Worm (Caenorhabditis elegans) whole organism, young adult: Measurements from ENCODE around the gene F41H10.5.
A peak's percentile ranks its signal among the peaks of the same experiment; 100 is the strongest.

ENCODE experiments used
- B0336.3 ChIP-seq: fragments of 200-800 bp; sonication (Bioruptor generic); IDR thresholded peaks from 2 replicates; pipeline ENCODE4 v1.3.6; 2022; ENCODE audit warnings: missing genetic modification characterization, missing compliant biosample characterization
- C17E4.6 ChIP-seq: fragments of 200-800 bp; sonication (Bioruptor generic); IDR thresholded peaks from 2 replicates; pipeline ENCODE4 v1.3.6; 2022; ENCODE audit warnings: missing genetic modification reagents, missing genetic modification characterization, missing compliant biosample characterization
- F10E7.11 ChIP-seq: sonication (generic microtip); optimal IDR thresholded peaks from 2 replicates; lab custom pipeline; 2017; ENCODE audit warnings: mild to moderate bottlenecking, missing genetic modification characterization, moderate library complexity, missing compliant biosample characterization
- F23B12.7 ChIP-seq: sonication (generic microtip); optimal IDR thresholded peaks from 2 replicates; lab custom pipeline; 2017; ENCODE audit warnings: missing genetic modification characterization, mild to moderate bottlenecking, missing compliant biosample characterization, antibody characterized with exemption, moderate library complexity; ENCODE audit not compliant: insufficient read depth
- F33H1.4 ChIP-seq: fragments of 200-800 bp; sonication (Bioruptor generic); IDR thresholded peaks from 2 replicates; pipeline ENCODE4 v1.3.6; 2022; ENCODE audit warnings: missing genetic modification reagents, missing genetic modification characterization, missing compliant biosample characterization
- F52B5.7 ChIP-seq: sonication (generic microtip); optimal IDR thresholded peaks from 2 replicates; lab custom pipeline; 2016; ENCODE audit warnings: mild to moderate bottlenecking, missing genetic modification characterization, missing compliant biosample characterization
- K11D2.4 ChIP-seq: fragments of 200-800 bp; sonication (Bioruptor generic); IDR thresholded peaks from 2 replicates; pipeline ENCODE4 v1.3.6; 2022; ENCODE audit warnings: missing genetic modification reagents, missing genetic modification characterization, missing compliant biosample characterization
- Y53F4B.3 ChIP-seq: fragments of 200-800 bp; sonication (Bioruptor generic); IDR thresholded peaks from 2 replicates; pipeline ENCODE4 v1.3.6; 2022; ENCODE audit warnings: missing genetic modification reagents, missing genetic modification characterization, missing compliant biosample characterization
- Y53G8AR.9 ChIP-seq: fragments of 200-800 bp; sonication (Bioruptor generic); conservative IDR thresholded peaks from 2 replicates; pipeline ENCODE4 v1.3.6; 2022; ENCODE audit warnings: missing genetic modification reagents, missing genetic modification characterization, missing compliant biosample characterization
- ama-1 ChIP-seq, 3 experiments: fragments of 150-350 bp in 1 of 3; sonication (generic microtip) in 2 of 3; optimal IDR thresholded peaks; 2 replicates each; lab custom pipeline; 2014 to 2018; ENCODE audit warnings: missing biosample characterization in 2 of 3, missing genetic modification characterization in 2 of 3, missing genetic modification reagents in 2 of 3
- atf-7 ChIP-seq: sonication (generic microtip); optimal IDR thresholded peaks from 2 replicates; lab custom pipeline; 2017; ENCODE audit warnings: mild to moderate bottlenecking, missing genetic modification characterization, missing compliant biosample characterization
- cebp-1 ChIP-seq, 2 experiments: fragments of 200-800 bp in 1 of 2; sonication (Bioruptor generic) in 1 of 2; sonication (generic microtip) in 1 of 2; IDR thresholded peaks in 1 of 2; optimal IDR thresholded peaks in 1 of 2; 2 replicates each; pipeline versions ENCODE4 v1.3.6 to Lab custom; 2017 to 2022; ENCODE audit warnings: missing compliant biosample characterization in 2 of 2, missing genetic modification characterization in 2 of 2, mild to moderate bottlenecking in 1 of 2, missing genetic modification reagents in 1 of 2, moderate library complexity in 1 of 2
- ceh-27 ChIP-seq: fragments of 200-800 bp; sonication (Bioruptor generic); optimal IDR thresholded peaks from 2 replicates; lab custom pipeline; 2018; ENCODE audit warnings: mild to moderate bottlenecking, missing genetic modification characterization, moderate library complexity, missing compliant biosample characterization
- ceh-58 ChIP-seq: fragments of 200-800 bp; sonication (Bioruptor generic); IDR thresholded peaks from 2 replicates; pipeline ENCODE4 v1.3.6; 2022; ENCODE audit warnings: missing genetic modification characterization, missing compliant biosample characterization
- ceh-91 ChIP-seq: fragments of 200-800 bp; sonication (Bioruptor generic); IDR thresholded peaks from 2 replicates; pipeline ENCODE4 v1.3.6; 2022; ENCODE audit warnings: missing genetic modification reagents, missing genetic modification characterization, missing compliant biosample characterization
- chd-7 ChIP-seq: sonication (generic microtip); optimal IDR thresholded peaks from 2 replicates; lab custom pipeline; 2016; ENCODE audit warnings: mild to moderate bottlenecking, missing genetic modification characterization, moderate library complexity, missing compliant biosample characterization
- efl-1 ChIP-seq: fragments of 150-350 bp; optimal IDR thresholded peaks from 2 replicates; lab custom pipeline; 2014; ENCODE audit warnings: missing biosample characterization, missing genetic modification reagents, missing genetic modification characterization
- egl-18 ChIP-seq: fragments of 200-800 bp; sonication (Bioruptor generic); IDR thresholded peaks from 2 replicates; pipeline ENCODE4 v1.3.6; 2022; ENCODE audit warnings: missing genetic modification reagents, missing genetic modification characterization, missing compliant biosample characterization
- egrh-3 ChIP-seq: fragments of 200-800 bp; sonication (Bioruptor generic); IDR thresholded peaks from 2 replicates; pipeline ENCODE4 v1.3.6; 2022; ENCODE audit warnings: missing genetic modification reagents, missing genetic modification characterization, missing compliant biosample characterization
- ekl-4 ChIP-seq: fragments of 200-800 bp; sonication (Bioruptor generic); IDR thresholded peaks from 2 replicates; pipeline ENCODE4 v1.3.6; 2022; ENCODE audit warnings: missing genetic modification reagents, missing genetic modification characterization, missing compliant biosample characterization
- him-1 ChIP-seq: sonication (generic microtip); optimal IDR thresholded peaks from 2 replicates; lab custom pipeline; 2016; ENCODE audit warnings: missing genotype, missing genetic modification reagents, missing genetic modification characterization, missing compliant biosample characterization
- hrde-1 ChIP-seq: sonication (generic microtip); optimal IDR thresholded peaks from 2 replicates; lab custom pipeline; 2016; ENCODE audit warnings: missing genetic modification characterization, mild to moderate bottlenecking, missing compliant biosample characterization, moderate library complexity, missing genotype, missing genetic modification reagents, borderline replicate concordance
- hsf-1 ChIP-seq: fragments of 200-800 bp; sonication (Bioruptor generic); IDR thresholded peaks from 2 replicates; pipeline ENCODE4 v1.3.6; 2022; ENCODE audit warnings: missing genetic modification reagents, missing genetic modification characterization, missing compliant biosample characterization
- lag-1 ChIP-seq: fragments of 200-800 bp; sonication (Bioruptor generic); IDR thresholded peaks from 2 replicates; pipeline ENCODE4 v1.3.6; 2022; ENCODE audit warnings: missing genetic modification reagents, missing genetic modification characterization, missing compliant biosample characterization
- let-607 ChIP-seq, 2 experiments: fragments of 200-800 bp in 1 of 2; sonication (Bioruptor generic) in 1 of 2; sonication (generic microtip) in 1 of 2; optimal IDR thresholded peaks; 2 replicates each; lab custom pipeline; 2016 to 2018; ENCODE audit warnings: mild to moderate bottlenecking in 2 of 2, missing compliant biosample characterization in 2 of 2, missing genetic modification characterization in 2 of 2, moderate library complexity in 2 of 2, missing genotype in 1 of 2
- lin-54 ChIP-seq: fragments of 200-800 bp; sonication (Bioruptor generic); optimal IDR thresholded peaks from 2 replicates; lab custom pipeline; 2018; ENCODE audit warnings: mild to moderate bottlenecking, missing genetic modification characterization, missing compliant biosample characterization
- madf-3 ChIP-seq: fragments of 200-800 bp; sonication (Bioruptor generic); IDR thresholded peaks from 2 replicates; pipeline ENCODE4 v1.3.6; 2022; ENCODE audit warnings: missing genetic modification reagents, missing genetic modification characterization, missing compliant biosample characterization
- madf-8 ChIP-seq: fragments of 200-800 bp; sonication (Bioruptor generic); conservative IDR thresholded peaks from 2 replicates; pipeline ENCODE4 v1.3.6; 2022; ENCODE audit warnings: missing genetic modification reagents, missing genetic modification characterization, missing compliant biosample characterization
- mcd-1 ChIP-seq: fragments of 200-800 bp; sonication (Bioruptor generic); IDR thresholded peaks from 2 replicates; pipeline ENCODE4 v1.3.6; 2022; ENCODE audit warnings: missing genetic modification reagents, missing genetic modification characterization, missing compliant biosample characterization
- mel-28 ChIP-seq: sonication (generic microtip); optimal IDR thresholded peaks from 2 replicates; lab custom pipeline; 2016; ENCODE audit warnings: borderline replicate concordance, mild to moderate bottlenecking, missing genetic modification characterization, missing compliant biosample characterization
- mxl-1 ChIP-seq: sonication (generic microtip); optimal IDR thresholded peaks from 2 replicates; lab custom pipeline; 2016; ENCODE audit warnings: missing genetic modification characterization, missing compliant biosample characterization
- nfya-1 ChIP-seq: sonication (generic microtip); optimal IDR thresholded peaks from 2 replicates; lab custom pipeline; 2017; ENCODE audit warnings: antibody characterized with exemption, missing compliant biosample characterization, missing genetic modification characterization, borderline replicate concordance; ENCODE audit not compliant: insufficient read depth
- nfya-2 ChIP-seq: fragments of 200-800 bp; sonication (Bioruptor generic); IDR thresholded peaks from 2 replicates; pipeline ENCODE4 v1.3.6; 2022; ENCODE audit warnings: missing genetic modification reagents, missing genetic modification characterization, missing compliant biosample characterization
- nfyb-1 ChIP-seq: fragments of 200-800 bp; sonication (Bioruptor generic); IDR thresholded peaks from 2 replicates; pipeline ENCODE4 v1.3.6; 2022; ENCODE audit warnings: missing genetic modification reagents, missing genetic modification characterization, missing compliant biosample characterization
- nhr-80 ChIP-seq: sonication (generic microtip); optimal IDR thresholded peaks from 2 replicates; lab custom pipeline; 2016; ENCODE audit warnings: missing genetic modification characterization, missing compliant biosample characterization
- rec-8 ChIP-seq, 2 experiments: sonication (generic microtip); optimal IDR thresholded peaks; 2 replicates each; lab custom pipeline; 2016; ENCODE audit warnings: mild to moderate bottlenecking in 2 of 2, missing genetic modification characterization in 2 of 2, missing genetic modification reagents in 2 of 2, missing genotype in 2 of 2, missing biosample characterization in 1 of 2, missing compliant biosample characterization in 1 of 2, moderate library complexity in 1 of 2
- repo-1 ChIP-seq: sonication (generic microtip); optimal IDR thresholded peaks from 2 replicates; lab custom pipeline; 2017; ENCODE audit warnings: mild to moderate bottlenecking, missing genetic modification characterization, missing compliant biosample characterization
- sdz-38 ChIP-seq: sonication (generic microtip); optimal IDR thresholded peaks from 2 replicates; lab custom pipeline; 2016; ENCODE audit warnings: missing genotype, missing genetic modification characterization, missing compliant biosample characterization
- sea-2 ChIP-seq: fragments of 200-800 bp; sonication (Bioruptor generic); IDR thresholded peaks from 2 replicates; pipeline ENCODE4 v1.3.6; 2022; ENCODE audit warnings: missing genetic modification characterization, missing compliant biosample characterization
- snpc-1.3 ChIP-seq: sonication (generic microtip); optimal IDR thresholded peaks from 2 replicates; lab custom pipeline; 2017; ENCODE audit warnings: missing genetic modification characterization, mild to moderate bottlenecking, missing compliant biosample characterization, antibody characterized with exemption, moderate library complexity, missing genotype, missing genetic modification reagents; ENCODE audit not compliant: insufficient read depth
- snpc-3.4 ChIP-seq: sonication (generic microtip); optimal IDR thresholded peaks from 2 replicates; lab custom pipeline; 2017; ENCODE audit warnings: missing genetic modification characterization, mild to moderate bottlenecking, missing compliant biosample characterization, antibody characterized with exemption, moderate library complexity, missing genotype, missing genetic modification reagents
- tlf-1 ChIP-seq: fragments of 200-800 bp; sonication (Bioruptor generic); optimal IDR thresholded peaks from 2 replicates; lab custom pipeline; 2018; ENCODE audit warnings: mild to moderate bottlenecking, missing genetic modification characterization, missing compliant biosample characterization
- ztf-3 ChIP-seq: fragments of 200-800 bp; sonication (Bioruptor generic); optimal IDR thresholded peaks from 2 replicates; lab custom pipeline; 2018; ENCODE audit warnings: mild to moderate bottlenecking, missing genetic modification characterization, missing compliant biosample characterization
- ztf-6 ChIP-seq: fragments of 200-800 bp; sonication (Bioruptor generic); IDR thresholded peaks from 2 replicates; pipeline ENCODE4 v1.3.6; 2022; ENCODE audit warnings: missing genetic modification reagents, missing genetic modification characterization, missing compliant biosample characterization

Gene F41H10.5

DNA sequence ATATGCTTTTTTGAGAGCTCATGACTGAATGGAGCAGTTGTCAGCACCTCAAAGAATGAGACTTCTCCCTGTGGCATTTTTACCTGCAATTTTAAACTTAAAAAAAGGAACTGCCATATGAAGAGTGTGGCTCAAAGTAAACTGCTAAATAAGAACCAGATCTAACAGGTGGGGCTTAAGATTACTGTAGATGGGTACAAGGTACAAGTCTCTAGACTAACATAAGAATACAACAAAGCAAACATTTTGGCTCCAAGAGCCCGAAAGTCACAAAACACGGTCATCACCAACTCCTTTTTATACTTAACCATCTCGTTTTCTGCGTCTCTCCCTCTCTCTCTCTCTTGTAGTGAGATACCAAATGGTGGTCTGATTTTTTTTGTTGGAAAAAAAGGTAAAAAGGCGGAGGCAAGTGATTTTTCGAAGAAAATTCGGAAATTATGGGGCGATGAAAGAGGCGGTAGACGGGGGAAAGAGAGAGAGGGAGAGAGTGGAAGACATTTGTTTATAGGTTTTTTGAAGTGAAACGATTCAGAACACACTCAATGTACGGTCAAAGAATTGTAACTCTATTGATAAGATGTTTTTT is 27.9 kb downstream of the F41H10.5 start, which contains the start of gene elo-6 (continued):
- TF ChIP-seq ceh-58 (GFP tag; lab: Robert Waterston, UW) (no peak), snpc-1.3 (no peak)
- TF ChIP-seq, all 124 proteins: peak for 8

DNA sequence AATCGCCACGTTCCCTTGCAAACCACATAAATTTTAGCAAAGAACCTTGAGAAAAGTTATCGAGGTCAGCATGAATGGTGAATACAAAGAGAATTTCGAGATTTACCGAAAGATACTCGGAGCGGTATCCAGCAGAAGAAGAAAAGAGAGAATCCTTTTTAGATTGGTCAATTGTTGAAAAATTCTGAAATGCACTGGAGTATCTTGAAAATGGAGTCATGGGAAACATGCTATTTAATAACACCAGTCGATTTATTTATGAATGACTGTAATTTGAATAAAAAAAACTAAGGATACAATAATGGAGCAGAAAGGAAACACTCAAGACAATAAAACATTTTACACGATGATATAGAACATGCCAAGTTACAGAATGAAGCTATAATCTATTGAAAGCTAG is 29.2 kb downstream of the F41H10.5 start:
- TF ChIP-seq C17E4.6 (no peak), Y53F4B.3 (GFP tag; lab: Robert Waterston, UW) (no peak), egrh-3 (GFP tag; lab: Robert Waterston, UW) (no peak), him-1 (tag; lab: Kevin White, UChicago) (no peak), hrde-1 (tag; lab: Kevin White, UChicago) (peak; percentile 67), nfya-1 (no peak), snpc-1.3 (peak; percentile 71), lin-54 (GFP tag; lab: Kevin White, UChicago) (peak; percentile 57), ceh-58 (GFP tag; lab: Robert Waterston, UW) (0 out of 2 replicates have a peak, but pooled peaks have one; percentile 51), F23B12.7 (tag; lab: Kevin White, UChicago) (no peak), F52B5.7 (tag; lab: Kevin White, UChicago) (no peak), K11D2.4 (no peak), rec-8 (tag; optimal IDR thresholded peaks at IDR 0.05; lab: Kevin White, UChicago) (no peak), egl-18 (no peak), let-607 (tag; optimal IDR thresholded peaks at IDR 0.05; lab: Kevin White, UChicago) (no peak), tlf-1 (GFP tag; lab: Kevin White, UChicago) (peak; percentile 24), sea-2 (GFP tag; lab: Robert Waterston, UW) (no peak), F33H1.4 (GFP tag; lab: Robert Waterston, UW) (peak; percentile 39), atf-7 (tag; lab: Kevin White, UChicago) (no peak), nfyb-1 (GFP tag; lab: Robert Waterston, UW) (no peak), ceh-27 (no peak), lag-1 (GFP tag; lab: Robert Waterston, UW) (no peak), repo-1 (tag; lab: Kevin White, UChicago) (no peak), B0336.3 (GFP tag; lab: Robert Waterston, UW) (peak; percentile 82), ztf-3 (no peak), ama-1 (optimal IDR thresholded peaks at IDR 0.05; lab: Kevin White, UChicago) (no peak), ama-1 (GFP tag; optimal IDR thresholded peaks at IDR 0.05; lab: Kevin White, UChicago) (peak in 1 of 2 experiments; percentile 92), nhr-80 (tag; lab: Kevin White, UChicago) (no peak), hsf-1 (peak; percentile 73), madf-3 (no peak; the same call in 1 of the 2 replicates), mel-28 (no peak), ceh-91 (GFP tag; lab: Robert Waterston, UW) (no peak), mxl-1 (tag; lab: Kevin White, UChicago) (no peak), cebp-1 (GFP tag; IDR thresholded peaks at IDR 0.05; lab: Robert Waterston, UW) (no peak), cebp-1 (tag; optimal IDR thresholded peaks at IDR 0.05; lab: Kevin White, UChicago) (no peak), Y53G8AR.9 (peak; percentile 73), sdz-38 (no peak), ztf-6 (no peak), snpc-3.4 (peak; percentile 28), chd-7 (peak; percentile 15), F10E7.11 (tag; lab: Kevin White, UChicago) (no peak), mcd-1 (GFP tag; lab: Robert Waterston, UW) (peak; percentile 45; the same call in 1 of the 2 replicates), nfya-2 (no peak), efl-1 (no peak), ekl-4 (GFP tag; lab: Robert Waterston, UW) (peak; percentile 70; the same call in 1 of the 2 replicates), madf-8 (GFP tag; lab: Robert Waterston, UW) (no peak)
